Fruit fly (Drosophila melanogaster) whole organism, embryonic: ENCODE data around the gene CG3703.

Experiments used
- Antp ChIP-seq: fragments of 200-800 bp; sonication (Bioruptor generic); optimal IDR thresholded peaks from 3 replicates; lab custom pipeline; 2016; ENCODE audit warnings: missing biosample characterization, missing genetic modification characterization
- Atf-2 ChIP-seq: fragments of 200-800 bp; sonication (Bioruptor generic); optimal IDR thresholded peaks from 2 replicates; lab custom pipeline; 2016; ENCODE audit warnings: missing biosample characterization, missing genetic modification characterization
- Bgb ChIP-seq: fragments of 200-800 bp; sonication (Bioruptor generic); IDR thresholded peaks from 2 replicates; pipeline ENCODE4 v1.3.6; 2022; ENCODE audit warnings: missing biosample characterization, missing genetic modification characterization; ENCODE audit not compliant: partially characterized antibody
- CG10366 ChIP-seq: fragments of 200-800 bp; sonication (Bioruptor generic); IDR thresholded peaks from 2 replicates; pipeline ENCODE4 v1.3.6; 2022; ENCODE audit warnings: missing biosample characterization, missing genetic modification characterization
- CG10462 ChIP-seq: fragments of 200-800 bp; sonication (Bioruptor generic); optimal IDR thresholded peaks from 2 replicates; lab custom pipeline; 2016; ENCODE audit warnings: missing biosample characterization, missing genetic modification characterization
- CG15011 ChIP-seq: fragments of 200-800 bp; sonication (Bioruptor generic); optimal IDR thresholded peaks from 3 replicates; lab custom pipeline; 2018; ENCODE audit warnings: missing biosample characterization, mild to moderate bottlenecking, missing genetic modification characterization
- CG1529 ChIP-seq: fragments of 200-800 bp; sonication (Bioruptor generic); optimal IDR thresholded peaks from 3 replicates; lab custom pipeline; 2018; ENCODE audit warnings: missing biosample characterization, missing genetic modification characterization
- CG15514 ChIP-seq: fragments of 200-800 bp; sonication (Bioruptor generic); optimal IDR thresholded peaks from 3 replicates; lab custom pipeline; 2017; ENCODE audit warnings: missing biosample characterization, missing genetic modification characterization, mild to moderate bottlenecking, moderate library complexity, missing genetic modification reagents
- CG1603 ChIP-seq: fragments of 200-800 bp; sonication (Bioruptor generic); optimal IDR thresholded peaks from 2 replicates; lab custom pipeline; 2019; ENCODE audit warnings: missing biosample characterization, mild to moderate bottlenecking, missing genetic modification characterization, moderate library complexity
- CG16863 ChIP-seq: fragments of 200-800 bp; sonication (Bioruptor generic); optimal IDR thresholded peaks from 3 replicates; lab custom pipeline; 2016; ENCODE audit warnings: missing biosample characterization, missing genetic modification characterization
- CG2712 ChIP-seq: fragments of 200-800 bp; optimal IDR thresholded peaks from 3 replicates; lab custom pipeline; 2019; ENCODE audit warnings: missing biosample characterization, mild to moderate bottlenecking, missing genetic modification characterization, moderate library complexity
- CG31365 ChIP-seq: fragments of 200-800 bp; sonication (Bioruptor generic); optimal IDR thresholded peaks from 2 replicates; lab custom pipeline; 2018; ENCODE audit warnings: missing biosample characterization, mild to moderate bottlenecking, missing genetic modification characterization
- CG34376 ChIP-seq: fragments of 200-800 bp; sonication (Bioruptor generic); optimal IDR thresholded peaks from 2 replicates; lab custom pipeline; 2018; ENCODE audit warnings: missing biosample characterization, mild to moderate bottlenecking, missing genetic modification characterization
- CG4328 ChIP-seq: fragments of 200-800 bp; sonication (Bioruptor generic); optimal IDR thresholded peaks from 3 replicates; lab custom pipeline; 2017; ENCODE audit warnings: missing biosample characterization, missing genetic modification reagents, missing genetic modification characterization
- CG4617 ChIP-seq: fragments of 200-800 bp; sonication (Bioruptor generic); optimal IDR thresholded peaks from 3 replicates; lab custom pipeline; 2016; ENCODE audit warnings: missing biosample characterization, missing genetic modification characterization, borderline replicate concordance
- CG8359 ChIP-seq: fragments of 200-800 bp; sonication (Bioruptor generic); optimal IDR thresholded peaks from 2 replicates; lab custom pipeline; 2017; ENCODE audit warnings: missing biosample characterization, mild to moderate bottlenecking, missing genetic modification characterization, borderline replicate concordance
- Camta ChIP-seq: fragments of 200-800 bp; sonication (Bioruptor generic); optimal IDR thresholded peaks from 2 replicates; lab custom pipeline; 2016; ENCODE audit warnings: missing biosample characterization, missing genetic modification characterization
- CoRest ChIP-seq: fragments of 200-800 bp; sonication (Bioruptor generic); optimal IDR thresholded peaks from 3 replicates; lab custom pipeline; 2018; ENCODE audit warnings: missing biosample characterization, mild to moderate bottlenecking, missing genetic modification characterization, moderate library complexity
- D ChIP-seq, 2 experiments: fragments of 200-800 bp in 1 of 2; fragments of >200 bp in 1 of 2; sonication (Bioruptor generic) in 1 of 2; optimal IDR thresholded peaks; 2 replicates in 1 of 2; 3 replicates in 1 of 2; lab custom pipeline; 2017; ENCODE audit warnings: mild to moderate bottlenecking in 1 of 2, missing biosample characterization in 1 of 2, missing genetic modification characterization in 1 of 2, missing genetic modification reagents in 1 of 2
- Dad ChIP-seq: fragments of 200-800 bp; sonication (Bioruptor generic); optimal IDR thresholded peaks from 3 replicates; lab custom pipeline; 2016; ENCODE audit warnings: missing biosample characterization, missing genetic modification characterization
- Dp ChIP-seq: fragments of 200-800 bp; sonication (Bioruptor generic); optimal IDR thresholded peaks from 2 replicates; lab custom pipeline; 2018; ENCODE audit warnings: missing biosample characterization, mild to moderate bottlenecking, missing genetic modification characterization, moderate library complexity
- Dref ChIP-seq: fragments of 200-800 bp; sonication (Bioruptor generic); IDR thresholded peaks from 2 replicates; pipeline ENCODE4 v1.3.6; 2022; ENCODE audit warnings: missing biosample characterization, missing genetic modification characterization
- Ets65A ChIP-seq: fragments of 200-800 bp; sonication (Bioruptor generic); peaks from one replicate; lab custom pipeline; 2016; ENCODE audit warnings: missing biosample characterization, missing genetic modification characterization
- H15 ChIP-seq: fragments of 200-800 bp; sonication (Bioruptor generic); IDR thresholded peaks from 3 replicates; pipeline ENCODE4 v1.3.6; 2022; ENCODE audit warnings: missing biosample characterization, missing genetic modification characterization
- HLH3B ChIP-seq: fragments of 200-800 bp; sonication (Bioruptor generic); IDR thresholded peaks from 2 replicates; pipeline ENCODE4 v1.3.6; 2022; ENCODE audit warnings: missing biosample characterization, missing genetic modification characterization
- HLHmδ ChIP-seq: fragments of 200-800 bp; sonication (Bioruptor generic); optimal IDR thresholded peaks from 2 replicates; lab custom pipeline; 2018; ENCODE audit warnings: missing biosample characterization, mild to moderate bottlenecking, missing genetic modification characterization, moderate library complexity
- MBD-R2 ChIP-seq: fragments of 200-800 bp; sonication (Bioruptor generic); IDR thresholded peaks from 2 replicates; pipeline ENCODE4 v1.3.6; 2022; ENCODE audit warnings: missing biosample characterization, missing genetic modification characterization
- Med ChIP-seq: fragments of 200-800 bp; sonication (Bioruptor generic); peaks from one replicate; lab custom pipeline; 2016; ENCODE audit warnings: missing biosample characterization, missing genetic modification characterization, mild to moderate bottlenecking, inconsistent platforms, moderate library complexity
- Myb ChIP-seq: fragments of 200-800 bp; sonication (Bioruptor generic); optimal IDR thresholded peaks from 2 replicates; lab custom pipeline; 2016; ENCODE audit warnings: missing biosample characterization, missing genetic modification characterization
- Ssrp ChIP-seq: fragments of 200-800 bp; sonication (Bioruptor generic); optimal IDR thresholded peaks from 2 replicates; lab custom pipeline; 2018; ENCODE audit warnings: missing biosample characterization, mild to moderate bottlenecking, missing genetic modification characterization, moderate library complexity
- amos ChIP-seq: fragments of 200-800 bp; sonication (Bioruptor generic); IDR thresholded peaks from 2 replicates; pipeline ENCODE4 v1.3.6; 2022; ENCODE audit warnings: missing biosample characterization, missing genetic modification characterization; ENCODE audit not compliant: partially characterized antibody
- ato ChIP-seq: fragments of 200-800 bp; sonication (Bioruptor generic); IDR thresholded peaks from 2 replicates; pipeline ENCODE4 v1.3.6; 2022; ENCODE audit warnings: missing biosample characterization, missing genetic modification characterization; ENCODE audit not compliant: partially characterized antibody
- cg ChIP-seq: fragments of 200-800 bp; sonication (Bioruptor generic); optimal IDR thresholded peaks from 3 replicates; lab custom pipeline; 2019; ENCODE audit warnings: missing biosample characterization, mild to moderate bottlenecking, missing genetic modification characterization, moderate library complexity
- corto ChIP-seq: fragments of 200-800 bp; sonication (Bioruptor generic); optimal IDR thresholded peaks from 2 replicates; lab custom pipeline; 2016; ENCODE audit warnings: missing biosample characterization, mild to moderate bottlenecking, missing genetic modification characterization, moderate library complexity
- crol ChIP-seq: fragments of 200-800 bp; sonication (Bioruptor generic); IDR thresholded peaks from 2 replicates; pipeline ENCODE4 v1.3.6; 2022; ENCODE audit warnings: missing biosample characterization, missing genetic modification characterization
- ems ChIP-seq: fragments of 200-800 bp; sonication (Bioruptor generic); optimal IDR thresholded peaks from 3 replicates; lab custom pipeline; 2016; ENCODE audit warnings: missing biosample characterization, missing genetic modification characterization
- en ChIP-seq: fragments of 200-800 bp; sonication (Bioruptor generic); optimal IDR thresholded peaks from 2 replicates; lab custom pipeline; 2016; ENCODE audit warnings: missing biosample characterization, missing genetic modification characterization
- fru ChIP-seq: fragments of >200 bp; optimal IDR thresholded peaks from 2 replicates; lab custom pipeline; 2017
- ken ChIP-seq: fragments of 200-800 bp; sonication (Bioruptor generic); IDR thresholded peaks from 3 replicates; pipeline ENCODE4 v1.3.6; 2022; ENCODE audit warnings: missing biosample characterization, missing genetic modification characterization
- lilli ChIP-seq: fragments of 200-800 bp; sonication (Bioruptor generic); optimal IDR thresholded peaks from 3 replicates; lab custom pipeline; 2016; ENCODE audit warnings: missing biosample characterization, missing genetic modification characterization
- oc ChIP-seq: fragments of 200-800 bp; sonication (Bioruptor generic); optimal IDR thresholded peaks from 2 replicates; lab custom pipeline; 2018; ENCODE audit warnings: missing biosample characterization, mild to moderate bottlenecking, missing genetic modification characterization, moderate library complexity
- p53 ChIP-seq: fragments of 200-800 bp; sonication (Bioruptor generic); optimal IDR thresholded peaks from 2 replicates; lab custom pipeline; 2016; ENCODE audit warnings: missing biosample characterization, missing genetic modification characterization
- psq ChIP-seq: fragments of 200-800 bp; sonication (Bioruptor generic); optimal IDR thresholded peaks from 2 replicates; lab custom pipeline; 2017; ENCODE audit warnings: missing biosample characterization, missing genetic modification characterization
- pzg ChIP-seq: fragments of 200-800 bp; sonication (Bioruptor generic); optimal IDR thresholded peaks from 3 replicates; lab custom pipeline; 2018; ENCODE audit warnings: missing biosample characterization, mild to moderate bottlenecking, missing genetic modification characterization, moderate library complexity
- sens ChIP-seq: fragments of 200-800 bp; sonication (Bioruptor generic); peaks from one replicate; lab custom pipeline; 2016; ENCODE audit warnings: missing biosample characterization, missing genetic modification characterization
- sob ChIP-seq: fragments of 200-800 bp; sonication (Bioruptor generic); IDR thresholded peaks from 2 replicates; pipeline ENCODE4 v1.3.6; 2022; ENCODE audit warnings: missing biosample characterization, missing genetic modification characterization
- tap ChIP-seq: fragments of 200-800 bp; optimal IDR thresholded peaks from 3 replicates; lab custom pipeline; 2019; ENCODE audit warnings: missing biosample characterization, mild to moderate bottlenecking, missing genetic modification characterization, moderate library complexity
- zfh2 ChIP-seq: fragments of 200-800 bp; sonication (Bioruptor generic); optimal IDR thresholded peaks from 2 replicates; lab custom pipeline; 2016; ENCODE audit warnings: missing biosample characterization, missing genetic modification characterization

Gene CG3703

dm6 chrX:927863-928257, 17.7 kb downstream of the CG3703 start, which contains the start of the genes CG43867 and MED22 (continued):
- peak; percentile 75 for TF ChIP-seq CG1603
- TF ChIP-seq Myb (GFP tag; lab: Kevin White, UChicago), result peak; percentile 82
- no peak for TF ChIP-seq CG8359 (GFP tag; lab: Kevin White, UChicago)
- TF ChIP-seq Dp (GFP tag; lab: Kevin White, UChicago), result peak; percentile 59
- TF ChIP-seq CoRest (tag; lab: Kevin White, UChicago), result peak; percentile 39
- peak; percentile 39; the same call in 1 of the 2 replicates for TF ChIP-seq MBD-R2 (GFP tag; lab: Robert Waterston, UW)

- TF ChIP-seq sens (GFP tag; lab: Kevin White, UChicago) (peak; percentile 3), corto (no peak), Atf-2 (GFP tag; lab: Kevin White, UChicago) (no peak), psq (no peak), CG15514 (peak; percentile 95), Med (GFP tag; lab: Kevin White, UChicago) (peak; percentile 69), lilli (GFP tag; lab: Kevin White, UChicago) (no peak), amos (peak; percentile 34; the same call in 1 of the 2 replicates), ems (GFP tag; lab: Kevin White, UChicago) (no peak), CG16863 (GFP tag; lab: Kevin White, UChicago) (no peak), sob (GFP tag; lab: Robert Waterston, UW) (no peak), cg (GFP tag; lab: Kevin White, UChicago) (peak; percentile 52), HLH3B (GFP tag; lab: Robert Waterston, UW) (no peak), zfh2 (no peak), CG2712 (no peak), Bgb (GFP tag; lab: Robert Waterston, UW) (0 out of 2 replicates have a peak, but pooled peaks have one; percentile 15), Camta (GFP tag; lab: Kevin White, UChicago) (no peak), crol (peak; percentile 55; the same call in 1 of the 2 replicates), oc (no peak), CG34376 (GFP tag; lab: Kevin White, UChicago) (no peak), pzg (GFP tag; lab: Kevin White, UChicago) (peak; percentile 12), CG10462 (GFP tag; lab: Kevin White, UChicago) (no peak), H15 (no peak), Myb (GFP tag; lab: Kevin White, UChicago) (peak; percentile 86), fru (lab: Kevin White, UChicago) (no peak), CG1529 (GFP tag; lab: Kevin White, UChicago) (no peak), Ssrp (tag; lab: Kevin White, UChicago) (no peak), CG31365 (no peak), Antp (GFP tag; lab: Kevin White, UChicago) (no peak), CG4328 (GFP tag; lab: Kevin White, UChicago) (no peak), p53 (GFP tag; lab: Kevin White, UChicago) (no peak), MBD-R2 (GFP tag; lab: Robert Waterston, UW) (peak; percentile 45), tap (tag; lab: Kevin White, UChicago) (no peak), Dref (peak; percentile 63), CG10366 (no peak), ato (0 out of 2 replicates have a peak, but pooled peaks have one; percentile 38), CG15011 (no peak), ken (no peak), Ets65A (GFP tag; lab: Kevin White, UChicago) (no peak), HLHmδ (GFP tag; lab: Kevin White, UChicago) (no peak), CG4617 (peak; percentile 54), D (optimal IDR thresholded peaks at IDR 0.05; lab: Kevin White, UChicago) (no peak), D (GFP tag; optimal IDR thresholded peaks at IDR 0.05; lab: Kevin White, UChicago) (no peak), Dad (GFP tag; lab: Kevin White, UChicago) (no peak), en (GFP tag; lab: Kevin White, UChicago) (no peak)
These were observed 18.2 kb downstream of the CG3703 start, which contains the start of gene Lztr1 for dm6 chrX:927209-927862. Gene Lztr1, minus strand, starts transcription at chrX:927582.
